Fruit fly (Drosophila melanogaster): ENCODE results near the gene CG14418.

DNA sequence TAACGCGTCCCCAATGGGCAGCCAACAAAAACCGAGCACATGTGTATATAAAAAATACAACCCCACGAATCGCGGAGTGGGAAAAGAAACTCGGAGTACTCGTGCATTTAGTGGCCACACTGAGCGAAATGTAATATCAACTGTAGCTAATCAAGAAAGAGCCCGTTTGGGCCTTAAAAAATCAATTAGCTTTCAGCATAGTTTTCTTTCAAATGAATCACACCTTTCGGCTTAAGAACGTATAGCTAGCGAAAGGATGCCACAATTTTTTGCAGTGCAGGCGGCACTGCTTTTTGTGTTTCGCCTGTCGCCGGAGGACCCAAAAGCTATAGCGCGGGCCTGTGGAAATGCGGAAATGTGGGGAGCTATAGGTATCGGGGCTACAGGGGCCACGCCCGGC is 22.5 kb downstream of the CG14418 start:
- TF ChIP-seq CrebA (GFP tag; optimal IDR thresholded peaks at IDR 0.05; ENCODE audit: borderline replicate concordance) (no peak), lola (GFP tag; optimal IDR thresholded peaks at IDR 0.05) (no peak), h (GFP tag; optimal IDR thresholded peaks at IDR 0.05) (peak; percentile 6), usp (GFP tag; optimal IDR thresholded peaks at IDR 0.05) (no peak), pan (optimal IDR thresholded peaks at IDR 0.05) (no peak), HLH106 (tag; optimal IDR thresholded peaks at IDR 0.05) (no peak), tai (GFP tag; optimal IDR thresholded peaks at IDR 0.05) (no peak), woc (GFP tag; optimal IDR thresholded peaks at IDR 0.05) (no peak), jim (GFP tag; optimal IDR thresholded peaks at IDR 0.05) (no peak), Sp1 (GFP tag; optimal IDR thresholded peaks at IDR 0.05) (peak; percentile 16), foxo (GFP tag; optimal IDR thresholded peaks at IDR 0.05) (no peak)
